Worm (Caenorhabditis elegans): ENCODE data around the gene bath-26.
"Not testable (repeated sequence)": the region's sequence is repeated elsewhere in the genome, so short reads cannot be mapped to it uniquely, and the experiment has no call there.

bath-26 gene

DNA sequence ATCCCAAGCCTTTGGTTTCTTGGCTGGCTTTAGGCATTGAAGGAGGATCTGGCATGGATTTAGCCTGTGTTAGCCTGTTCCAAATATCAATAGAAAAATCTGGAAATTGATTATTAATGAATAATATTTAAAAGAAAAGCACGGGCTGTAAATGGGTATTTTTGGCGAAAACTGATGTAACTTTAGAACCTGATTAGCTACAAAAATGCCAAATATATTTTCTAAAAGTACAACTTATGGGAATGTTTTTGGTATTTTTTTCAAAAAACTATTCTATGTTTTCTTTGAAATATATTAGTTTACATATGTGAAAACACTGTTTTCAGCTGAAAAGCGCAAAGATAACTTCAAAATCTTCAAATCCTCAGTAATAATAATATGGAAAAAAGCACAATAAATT lies at the start of gene bath-26:
TSS of gene bath-26 (minus strand) at position 101 of the 400 bp plus-strand sequence.
- no peak for TF ChIP-seq unc-62 (GFP tag; optimal IDR thresholded peaks at IDR 0.05)

DNA sequence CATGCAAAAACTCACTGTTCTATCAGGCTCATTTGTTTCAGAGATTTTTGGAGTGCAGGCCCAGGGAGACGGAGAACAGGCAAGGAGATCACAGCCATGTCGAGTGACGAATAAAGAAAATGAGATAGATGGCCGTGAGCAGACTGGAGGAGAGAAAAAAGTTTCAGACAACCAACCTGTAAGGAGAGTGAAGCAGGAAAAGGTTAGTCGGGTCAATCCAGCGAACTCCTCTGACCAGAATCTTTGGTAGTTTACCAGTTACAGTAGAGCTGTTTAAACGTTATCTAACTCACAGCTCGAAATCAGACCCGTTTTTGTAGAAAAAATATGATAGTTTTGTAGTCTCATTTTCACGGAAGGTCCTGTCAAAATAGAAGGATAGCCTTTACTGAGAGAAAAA lies 48.2 kb upstream of the bath-26 start, which contains the start of gene fbxb-21:
TSS of gene fbxb-21 (minus strand) at position 101 of the 400 bp plus-strand sequence.
- no peak for TF ChIP-seq unc-62 (GFP tag; optimal IDR thresholded peaks at IDR 0.05)

DNA sequence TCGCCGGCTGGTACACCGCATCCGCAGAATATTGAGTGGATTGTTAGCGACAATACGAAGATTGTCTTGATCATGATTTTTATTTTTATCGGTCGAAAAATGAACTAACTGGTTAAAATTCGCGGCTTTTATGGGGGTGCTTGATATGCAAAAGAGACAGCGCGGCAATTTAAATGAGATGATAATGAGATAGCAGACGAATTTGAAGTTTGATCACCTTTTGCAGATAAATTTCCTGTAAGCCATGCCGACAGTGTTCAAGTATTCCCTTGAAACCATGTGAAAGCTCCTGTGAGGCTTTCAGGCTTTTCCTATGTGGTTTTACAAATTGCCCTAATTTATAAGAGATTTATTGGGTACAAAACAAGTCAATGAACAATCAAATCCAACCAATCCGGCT lies 45.6 kb upstream of the bath-26 start, which contains the start of gene ZC204.17:
TSS of gene ZC204.17 (minus strand) at position 101 of the 400 bp plus-strand sequence.
- no peak for TF ChIP-seq unc-62 (GFP tag; optimal IDR thresholded peaks at IDR 0.05)

DNA sequence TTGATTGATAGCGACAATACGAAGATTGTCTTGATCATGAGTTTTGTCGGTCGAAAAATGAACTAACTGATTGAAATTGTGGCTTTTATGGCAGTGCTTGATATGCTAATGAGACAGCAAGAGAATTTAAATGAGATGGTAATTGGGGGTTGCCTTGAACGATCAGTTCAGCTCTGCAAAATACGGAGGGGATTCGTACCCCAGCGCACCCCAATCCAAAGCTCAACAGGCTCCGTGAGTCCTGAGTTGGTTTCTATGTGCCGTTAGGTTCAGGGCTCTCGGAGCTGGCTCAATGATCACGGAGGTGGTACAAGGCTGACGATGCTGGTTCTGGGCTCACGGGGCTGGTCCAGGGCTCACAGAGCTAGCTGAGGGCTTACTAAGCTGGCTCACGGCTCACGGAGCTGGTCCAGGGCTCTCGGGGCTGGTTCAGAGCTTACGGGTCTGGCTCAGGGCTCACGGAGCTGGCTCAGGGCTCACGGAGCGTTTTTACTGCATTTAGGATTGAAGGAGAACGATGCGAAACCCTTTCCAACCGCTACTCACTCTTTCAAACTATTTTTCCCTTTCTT lies 44.3 kb upstream of the bath-26 start, which contains the start of gene ZC204.6:
TSS of gene ZC204.6 (minus strand) at position 51 of the 572 bp plus-strand sequence.
- TF ChIP-seq unc-62 (GFP tag; optimal IDR thresholded peaks at IDR 0.05), result no peak

DNA sequence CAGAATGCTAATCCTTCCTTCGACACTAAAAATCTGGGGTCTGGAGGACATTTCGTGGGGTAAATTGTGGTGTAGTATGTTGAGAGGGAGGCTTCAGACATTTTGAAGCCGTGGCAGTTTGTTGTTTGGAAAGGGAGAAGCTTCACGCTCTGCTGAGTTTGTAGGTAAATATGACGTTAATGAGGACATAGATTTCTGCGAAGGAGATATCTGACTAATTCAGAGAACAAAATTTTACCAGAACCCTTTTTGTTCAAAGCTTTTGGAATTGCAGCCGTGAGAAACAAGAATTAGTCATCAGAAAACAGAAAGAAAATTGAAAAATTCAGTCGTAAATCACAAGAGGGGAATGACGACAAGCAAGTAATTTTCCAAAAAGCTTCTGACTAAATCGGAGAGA lies 39.9 kb upstream of the bath-26 start, which contains the start of gene srh-72:
TSS of gene srh-72 (minus strand) at position 101 of the 400 bp plus-strand sequence.
- TF ChIP-seq unc-62 (GFP tag; optimal IDR thresholded peaks at IDR 0.05), result no peak

DNA sequence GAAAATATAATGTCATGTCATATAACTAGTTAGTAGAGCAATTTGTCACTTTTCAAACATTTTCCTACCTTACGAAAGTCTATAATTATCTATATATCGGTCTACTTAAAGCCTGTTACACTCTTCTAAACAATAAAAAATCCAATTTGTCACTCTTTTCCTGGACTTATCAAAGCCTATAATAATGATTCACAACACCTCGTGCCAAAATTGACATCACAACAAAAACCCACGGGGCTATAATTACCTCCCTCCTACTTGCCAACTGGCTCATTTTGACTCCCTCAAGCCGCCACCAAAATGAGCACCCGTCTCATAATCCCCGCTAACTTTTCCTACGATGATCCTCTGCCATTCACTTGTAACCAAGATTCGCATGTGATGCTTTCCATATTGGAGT lies 35.8 kb upstream of the bath-26 start, which contains the start of gene srg-20:
TSS of gene srg-20 (plus strand) at position 301 of the 400 bp plus-strand sequence.
- not testable (repeated sequence) for TF ChIP-seq unc-62 (GFP tag; optimal IDR thresholded peaks at IDR 0.05)

DNA sequence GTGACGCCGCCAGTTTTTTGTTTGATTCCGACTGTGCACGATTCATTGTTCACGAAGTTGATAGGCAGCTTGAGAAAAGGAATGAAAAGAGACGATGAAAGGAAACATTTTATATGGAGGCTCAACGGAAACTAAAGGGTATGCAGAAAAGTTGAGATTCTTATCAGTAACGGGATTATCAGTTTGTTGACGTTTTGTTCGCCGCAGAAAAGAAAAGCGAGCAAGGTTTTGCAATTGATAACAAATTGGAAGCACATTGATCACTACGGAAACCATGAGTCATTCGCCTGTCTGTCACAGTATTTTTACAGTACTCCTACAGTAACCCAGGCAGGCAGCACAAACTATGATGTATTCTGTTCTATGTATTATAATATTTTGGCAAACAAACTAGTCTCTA lies 35.4 kb upstream of the bath-26 start:
- no peak for TF ChIP-seq unc-62 (GFP tag; optimal IDR thresholded peaks at IDR 0.05)

DNA sequence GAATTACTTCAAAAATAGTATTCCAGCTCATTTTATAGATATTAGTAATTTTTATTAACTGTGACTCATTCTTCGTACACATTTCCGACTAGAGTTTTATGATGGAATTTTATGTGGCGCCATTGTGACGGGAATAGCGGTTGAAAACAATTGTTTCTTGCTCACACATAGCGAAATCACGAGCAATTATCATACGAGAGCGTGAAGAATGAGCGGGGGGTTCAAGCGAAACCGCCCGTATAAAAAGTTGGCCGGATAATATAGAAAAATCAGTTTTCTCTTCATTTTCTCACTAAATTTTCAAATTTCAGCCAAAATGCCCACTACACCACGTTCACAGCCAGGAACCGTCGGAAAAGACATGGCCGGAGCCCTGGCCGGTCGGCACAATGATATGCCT lies 32.9 kb upstream of the bath-26 start, which contains the start of gene C08E3.1:
TSS of gene C08E3.1 (plus strand) at position 301 of the 400 bp plus-strand sequence.
- TF ChIP-seq unc-62 (GFP tag; optimal IDR thresholded peaks at IDR 0.05), result not testable (repeated sequence)

DNA sequence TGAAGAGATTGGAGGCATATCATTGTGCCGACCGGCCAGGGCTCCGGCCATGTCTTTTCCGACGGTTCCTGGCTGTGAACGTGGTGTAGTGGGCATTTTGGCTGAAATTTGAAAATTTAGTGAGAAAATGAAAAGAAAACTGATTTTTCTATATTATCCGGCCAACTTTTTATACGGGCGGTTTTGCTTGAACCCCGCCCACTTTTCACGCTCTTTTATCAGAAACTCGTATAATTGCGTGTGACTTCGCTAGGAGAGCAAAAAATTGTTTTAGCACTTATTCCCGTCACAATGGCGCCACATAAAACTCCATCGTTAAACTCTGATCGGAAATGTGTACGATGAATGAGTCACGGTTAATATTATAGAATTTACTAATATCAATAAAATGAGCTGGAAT lies 31.7 kb upstream of the bath-26 start, which contains the start of gene C08E3.13:
TSS of gene C08E3.13 (minus strand) at position 101 of the 400 bp plus-strand sequence.
- not testable (repeated sequence) for TF ChIP-seq unc-62 (GFP tag; optimal IDR thresholded peaks at IDR 0.05)

DNA sequence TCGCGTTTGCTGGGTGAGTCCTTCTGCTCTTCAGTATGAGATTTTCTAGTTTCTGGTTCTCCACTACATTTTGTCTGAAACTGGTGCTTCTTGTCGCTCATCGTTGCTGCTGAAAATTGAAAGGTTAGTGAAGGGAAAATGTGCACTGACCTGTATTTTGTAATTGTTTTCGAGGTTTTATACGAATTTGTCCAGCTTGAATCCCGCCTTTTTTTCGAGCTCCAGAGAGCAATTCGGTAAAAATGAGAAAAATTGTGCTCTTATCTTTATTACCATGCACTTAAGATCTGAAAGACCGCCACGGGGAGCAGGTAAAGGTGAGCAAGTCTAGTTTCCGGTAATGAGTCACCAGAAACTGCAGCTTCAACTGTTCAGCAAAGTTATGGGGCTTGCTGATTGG lies 27.2 kb upstream of the bath-26 start, which contains the start of gene C08E3.15:
TSS of gene C08E3.15 (minus strand) at position 101 of the 400 bp plus-strand sequence.
- TF ChIP-seq unc-62 (GFP tag; optimal IDR thresholded peaks at IDR 0.05), result not testable (repeated sequence)

DNA sequence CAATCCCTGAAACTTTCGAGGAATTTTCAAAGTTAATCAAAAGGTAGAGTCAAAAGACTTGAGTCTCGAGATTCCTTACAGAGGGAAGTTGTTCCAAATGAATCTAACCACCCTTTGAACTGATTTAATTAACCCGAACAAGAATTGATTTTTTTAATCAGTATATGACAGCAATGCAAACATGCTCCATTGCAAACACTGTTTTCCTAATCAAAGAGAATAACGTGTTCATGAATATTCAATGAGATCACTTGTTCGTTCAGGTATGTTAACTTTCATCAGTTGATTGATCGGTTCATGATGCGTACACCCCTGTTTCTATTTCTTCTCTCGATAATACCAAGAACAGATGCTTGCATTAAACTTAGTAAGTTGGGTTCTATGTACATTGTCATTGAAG lies 25.1 kb upstream of the bath-26 start, which contains the start of gene C08E3.14:
TSS of gene C08E3.14 (plus strand) at position 301 of the 400 bp plus-strand sequence.
- no peak for TF ChIP-seq unc-62 (GFP tag; optimal IDR thresholded peaks at IDR 0.05)

DNA sequence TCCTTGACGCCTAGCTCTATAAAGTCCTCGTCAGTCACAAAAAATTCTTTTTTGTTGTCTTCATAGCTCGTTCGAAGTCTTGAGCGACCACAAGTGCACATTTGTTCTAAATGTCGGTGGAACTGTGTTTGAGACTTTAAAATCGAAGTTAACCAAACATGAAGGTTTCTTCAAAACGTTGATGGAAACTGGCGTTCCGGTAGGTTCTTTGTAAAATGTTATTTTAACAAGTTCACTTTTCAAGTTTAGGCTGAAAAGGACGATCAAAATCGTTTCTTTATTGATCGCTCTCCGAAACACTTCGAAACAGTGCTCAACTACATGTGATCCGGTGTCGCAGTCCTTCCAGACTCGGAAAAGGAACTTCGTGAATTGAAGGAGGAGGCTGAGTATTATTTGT lies 24.0 kb upstream of the bath-26 start, which contains the start of gene fbxa-160:
TSS of gene fbxa-160 (minus strand) at position 101 of the 400 bp plus-strand sequence.
- TF ChIP-seq unc-62 (GFP tag; optimal IDR thresholded peaks at IDR 0.05), result no peak

DNA sequence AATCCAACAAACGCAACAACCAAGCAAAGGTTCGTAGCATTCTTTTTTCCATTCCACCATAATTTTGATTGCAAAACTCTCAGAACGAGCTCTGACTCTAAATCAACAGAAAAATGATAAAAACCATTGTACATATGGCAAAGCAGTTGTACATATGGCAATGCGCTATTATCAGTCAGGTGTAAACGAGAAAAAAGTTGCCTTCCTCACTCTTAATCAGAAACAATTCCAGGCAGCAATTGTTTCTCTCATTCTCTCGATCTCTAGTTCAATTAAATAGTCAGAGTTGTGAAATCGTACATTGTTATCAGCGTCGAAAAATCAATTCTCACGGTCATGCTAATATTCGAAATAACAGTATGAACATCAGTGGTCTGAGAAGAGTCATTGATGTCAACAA lies 21.2 kb upstream of the bath-26 start:
- no peak for TF ChIP-seq unc-62 (GFP tag; optimal IDR thresholded peaks at IDR 0.05)

DNA sequence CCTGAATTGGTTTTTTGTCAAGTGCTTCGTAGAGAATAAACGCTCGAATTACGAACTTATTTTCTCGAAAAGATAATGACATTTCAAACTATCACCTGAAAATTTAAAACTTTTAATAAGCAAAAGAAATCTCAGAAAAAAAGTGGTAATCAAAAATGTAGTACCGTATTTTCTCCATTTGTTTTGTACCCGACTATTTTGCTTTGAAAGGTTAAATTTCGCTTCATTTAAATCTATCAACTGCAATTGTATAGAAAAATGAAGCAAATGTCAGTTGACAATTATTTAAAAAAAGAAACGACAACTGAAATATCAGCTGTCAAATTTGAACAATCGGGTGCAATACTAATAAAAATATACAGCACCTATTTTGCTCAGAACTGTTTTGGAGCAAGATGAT lies 20.6 kb upstream of the bath-26 start, which contains the start of gene fbxa-158:
TSS of gene fbxa-158 (minus strand) at position 101 of the 400 bp plus-strand sequence.
- no peak for TF ChIP-seq unc-62 (GFP tag; optimal IDR thresholded peaks at IDR 0.05)

DNA sequence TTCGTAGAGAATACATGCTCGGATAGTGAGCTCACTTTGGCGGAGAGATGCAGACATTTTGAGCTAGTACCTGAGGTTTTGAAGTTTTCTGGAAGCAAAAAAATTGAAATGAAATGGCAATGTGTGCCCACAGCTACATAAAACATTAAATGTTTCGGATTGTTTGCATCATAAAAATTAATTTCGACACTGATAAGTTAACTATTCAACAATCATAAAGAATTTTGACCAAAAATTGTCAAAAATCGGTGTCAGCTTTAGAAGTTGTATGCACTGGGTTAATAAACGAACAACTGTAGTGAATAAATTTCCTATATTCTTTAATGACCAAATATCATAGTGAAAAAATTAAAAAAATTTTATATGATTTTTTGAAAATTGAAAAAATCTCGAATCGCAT lies 18.4 kb upstream of the bath-26 start, which contains the start of gene fbxa-166:
TSS of gene fbxa-166 (minus strand) at position 101 of the 400 bp plus-strand sequence.
- TF ChIP-seq unc-62 (GFP tag; optimal IDR thresholded peaks at IDR 0.05), result no peak

DNA sequence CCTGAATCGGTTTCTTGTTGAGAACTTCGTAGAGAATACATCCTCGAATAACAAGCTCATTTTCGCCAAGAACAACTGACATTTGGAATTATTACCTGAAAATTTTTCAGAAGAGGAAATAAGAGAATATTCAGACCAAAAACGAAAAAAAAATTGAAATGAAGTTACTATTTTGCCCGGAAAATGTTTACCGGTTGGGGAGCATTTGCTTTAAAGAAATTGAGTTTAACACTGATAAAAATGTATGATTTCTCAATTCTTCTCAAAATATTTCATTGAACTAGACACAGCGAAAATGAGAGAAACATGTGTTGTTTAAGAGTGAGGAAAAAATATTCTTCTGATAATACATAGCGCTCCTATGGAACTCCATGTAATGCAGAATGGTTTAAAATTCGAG lies 15.8 kb upstream of the bath-26 start, which contains the start of gene fbxa-165:
TSS of gene fbxa-165 (minus strand) at position 101 of the 400 bp plus-strand sequence.
- no peak for TF ChIP-seq unc-62 (GFP tag; optimal IDR thresholded peaks at IDR 0.05)

DNA sequence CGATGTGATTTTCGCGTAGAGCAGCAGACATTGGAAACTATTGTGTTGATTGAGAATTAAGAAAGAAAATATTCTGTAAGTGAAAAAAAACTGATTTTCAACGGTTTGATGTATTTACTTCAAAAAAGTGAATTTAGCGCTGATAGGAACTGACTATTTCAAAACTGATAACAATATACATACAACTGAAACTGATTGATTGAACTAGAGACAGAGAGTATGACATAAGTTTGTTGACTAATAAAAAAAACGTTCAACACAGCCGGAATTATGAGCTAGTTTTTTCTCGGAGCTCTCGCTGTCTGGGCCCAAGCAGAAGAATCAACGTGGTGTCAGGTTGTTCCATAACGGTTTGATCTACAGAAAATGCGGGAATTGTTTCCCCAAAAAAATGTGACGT lies 13.4 kb upstream of the bath-26 start, which contains the start of gene fbxa-164:
TSS of gene fbxa-164 (minus strand) at position 101 of the 400 bp plus-strand sequence.
- TF ChIP-seq unc-62 (GFP tag; optimal IDR thresholded peaks at IDR 0.05), result no peak

Data from whole organism, dauer.